Worm (Caenorhabditis elegans) whole organism, young adult: Measurements from ENCODE around the gene sru-11.
"Not testable (repeated sequence)": the region's sequence is repeated elsewhere in the genome, so short reads cannot be mapped to it uniquely, and the experiment has no call there.

Source experiments
- B0035.1 ChIP-seq: sonication (generic microtip); optimal IDR thresholded peaks from 2 replicates; lab custom pipeline; 2016; ENCODE audit warnings: missing genetic modification characterization, mild to moderate bottlenecking, missing compliant biosample characterization, missing genotype, missing genetic modification reagents
- B0336.3 ChIP-seq: fragments of 200-800 bp; sonication (Bioruptor generic); IDR thresholded peaks from 2 replicates; pipeline ENCODE4 v1.3.6; 2022; ENCODE audit warnings: missing genetic modification characterization, missing compliant biosample characterization
- C17E4.6 ChIP-seq: fragments of 200-800 bp; sonication (Bioruptor generic); IDR thresholded peaks from 2 replicates; pipeline ENCODE4 v1.3.6; 2022; ENCODE audit warnings: missing genetic modification reagents, missing genetic modification characterization, missing compliant biosample characterization
- D2030.7 ChIP-seq: fragments of 200-800 bp; sonication (Bioruptor generic); IDR thresholded peaks from 2 replicates; pipeline ENCODE4 v1.3.6; 2022; ENCODE audit warnings: missing genetic modification reagents, missing genetic modification characterization, missing compliant biosample characterization
- F33H1.4 ChIP-seq: fragments of 200-800 bp; sonication (Bioruptor generic); IDR thresholded peaks from 2 replicates; pipeline ENCODE4 v1.3.6; 2022; ENCODE audit warnings: missing genetic modification reagents, missing genetic modification characterization, missing compliant biosample characterization
- F37B4.10 ChIP-seq: fragments of 200-800 bp; sonication (Bioruptor generic); IDR thresholded peaks from 2 replicates; pipeline ENCODE4 v1.3.6; 2022; ENCODE audit warnings: missing genetic modification characterization, missing compliant biosample characterization
- F49E8.2 ChIP-seq: sonication (generic microtip); optimal IDR thresholded peaks from 3 replicates; lab custom pipeline; 2017; ENCODE audit warnings: missing genetic modification characterization, mild to moderate bottlenecking, missing compliant biosample characterization, antibody characterized with exemption, moderate library complexity; ENCODE audit not compliant: insufficient read depth
- F55B11.4 ChIP-seq: sonication (generic microtip); optimal IDR thresholded peaks from 2 replicates; lab custom pipeline; 2016; ENCODE audit warnings: missing compliant biosample characterization, missing genetic modification characterization, borderline replicate concordance; ENCODE audit not compliant: insufficient read depth
- K12H6.12 ChIP-seq: fragments of 200-800 bp; sonication (Bioruptor generic); optimal IDR thresholded peaks from 2 replicates; lab custom pipeline; 2018; ENCODE audit warnings: mild to moderate bottlenecking, missing genetic modification characterization, missing compliant biosample characterization
- Y53F4B.3 ChIP-seq: fragments of 200-800 bp; sonication (Bioruptor generic); IDR thresholded peaks from 2 replicates; pipeline ENCODE4 v1.3.6; 2022; ENCODE audit warnings: missing genetic modification reagents, missing genetic modification characterization, missing compliant biosample characterization
- Y56A3A.18 ChIP-seq: fragments of 200-800 bp; sonication (Bioruptor generic); IDR thresholded peaks from 2 replicates; pipeline ENCODE4 v1.3.6; 2022; ENCODE audit warnings: missing genetic modification reagents, missing genetic modification characterization, missing compliant biosample characterization
- Y95B8A.8 ChIP-seq: fragments of 200-800 bp; sonication (Bioruptor generic); IDR thresholded peaks from 2 replicates; pipeline ENCODE4 v1.3.6; 2022; ENCODE audit warnings: missing genetic modification reagents, missing genetic modification characterization, missing compliant biosample characterization
- ama-1 ChIP-seq, 3 experiments: fragments of 150-350 bp in 1 of 3; sonication (generic microtip) in 2 of 3; optimal IDR thresholded peaks; 2 replicates each; lab custom pipeline; 2014 to 2018; ENCODE audit warnings: missing biosample characterization in 2 of 3, missing genetic modification characterization in 2 of 3, missing genetic modification reagents in 2 of 3
- athp-1 ChIP-seq: sonication (generic microtip); optimal IDR thresholded peaks from 2 replicates; lab custom pipeline; 2017; ENCODE audit warnings: mild to moderate bottlenecking, missing genetic modification characterization, missing compliant biosample characterization
- bed-1 ChIP-seq: fragments of 200-800 bp; sonication (Bioruptor generic); IDR thresholded peaks from 2 replicates; pipeline ENCODE4 v1.3.6; 2022; ENCODE audit warnings: missing genetic modification reagents, missing genetic modification characterization, missing compliant biosample characterization
- bed-2 ChIP-seq: fragments of 200-800 bp; sonication (Bioruptor generic); IDR thresholded peaks from 2 replicates; pipeline ENCODE4 v1.3.6; 2022; ENCODE audit warnings: missing genetic modification reagents, missing genetic modification characterization, missing compliant biosample characterization
- cebp-1 ChIP-seq, 2 experiments: fragments of 200-800 bp in 1 of 2; sonication (Bioruptor generic) in 1 of 2; sonication (generic microtip) in 1 of 2; IDR thresholded peaks in 1 of 2; optimal IDR thresholded peaks in 1 of 2; 2 replicates each; pipeline versions ENCODE4 v1.3.6 to Lab custom; 2017 to 2022; ENCODE audit warnings: missing compliant biosample characterization in 2 of 2, missing genetic modification characterization in 2 of 2, mild to moderate bottlenecking in 1 of 2, missing genetic modification reagents in 1 of 2, moderate library complexity in 1 of 2
- ceh-40 ChIP-seq: fragments of 200-800 bp; sonication (Bioruptor generic); IDR thresholded peaks from 2 replicates; pipeline ENCODE4 v1.3.6; 2022; ENCODE audit warnings: missing genetic modification characterization, missing compliant biosample characterization
- ceh-79 ChIP-seq: sonication (generic microtip); optimal IDR thresholded peaks from 2 replicates; lab custom pipeline; 2017; ENCODE audit warnings: mild to moderate bottlenecking, missing genetic modification characterization, missing compliant biosample characterization
- dpff-1 ChIP-seq: sonication (generic microtip); optimal IDR thresholded peaks from 2 replicates; lab custom pipeline; 2017; ENCODE audit warnings: mild to moderate bottlenecking, missing genetic modification characterization, missing compliant biosample characterization
- egl-18 ChIP-seq: fragments of 200-800 bp; sonication (Bioruptor generic); IDR thresholded peaks from 2 replicates; pipeline ENCODE4 v1.3.6; 2022; ENCODE audit warnings: missing genetic modification reagents, missing genetic modification characterization, missing compliant biosample characterization
- gei-17 ChIP-seq: fragments of 200-800 bp; sonication (Bioruptor generic); optimal IDR thresholded peaks from 2 replicates; lab custom pipeline; 2018; ENCODE audit warnings: mild to moderate bottlenecking, missing genetic modification characterization, missing compliant biosample characterization
- hlh-26 ChIP-seq: fragments of 200-800 bp; sonication (Bioruptor generic); conservative IDR thresholded peaks from 2 replicates; pipeline ENCODE4 v1.3.6; 2022; ENCODE audit warnings: missing genetic modification reagents, missing genetic modification characterization, missing compliant biosample characterization
- hrde-1 ChIP-seq: sonication (generic microtip); optimal IDR thresholded peaks from 2 replicates; lab custom pipeline; 2016; ENCODE audit warnings: missing genetic modification characterization, mild to moderate bottlenecking, missing compliant biosample characterization, moderate library complexity, missing genotype, missing genetic modification reagents, borderline replicate concordance
- lag-1 ChIP-seq: fragments of 200-800 bp; sonication (Bioruptor generic); IDR thresholded peaks from 2 replicates; pipeline ENCODE4 v1.3.6; 2022; ENCODE audit warnings: missing genetic modification reagents, missing genetic modification characterization, missing compliant biosample characterization
- lin-40 ChIP-seq: sonication (generic microtip); optimal IDR thresholded peaks from 2 replicates; lab custom pipeline; 2016; ENCODE audit warnings: missing genetic modification characterization, mild to moderate bottlenecking, missing compliant biosample characterization, missing genotype, missing genetic modification reagents
- lin-54 ChIP-seq: fragments of 200-800 bp; sonication (Bioruptor generic); optimal IDR thresholded peaks from 2 replicates; lab custom pipeline; 2018; ENCODE audit warnings: mild to moderate bottlenecking, missing genetic modification characterization, missing compliant biosample characterization
- lsl-1 ChIP-seq: fragments of 200-800 bp; sonication (Bioruptor generic); optimal IDR thresholded peaks from 2 replicates; lab custom pipeline; 2018; ENCODE audit warnings: mild to moderate bottlenecking, missing genetic modification characterization, moderate library complexity, missing compliant biosample characterization
- madf-3 ChIP-seq: fragments of 200-800 bp; sonication (Bioruptor generic); IDR thresholded peaks from 2 replicates; pipeline ENCODE4 v1.3.6; 2022; ENCODE audit warnings: missing genetic modification reagents, missing genetic modification characterization, missing compliant biosample characterization
- mxl-1 ChIP-seq: sonication (generic microtip); optimal IDR thresholded peaks from 2 replicates; lab custom pipeline; 2016; ENCODE audit warnings: missing genetic modification characterization, missing compliant biosample characterization
- nhr-80 ChIP-seq: sonication (generic microtip); optimal IDR thresholded peaks from 2 replicates; lab custom pipeline; 2016; ENCODE audit warnings: missing genetic modification characterization, missing compliant biosample characterization
- nhr-90 ChIP-seq: sonication (generic microtip); optimal IDR thresholded peaks from 2 replicates; lab custom pipeline; 2016; ENCODE audit warnings: missing genotype, mild to moderate bottlenecking, missing genetic modification characterization, missing compliant biosample characterization
- pbrm-1 ChIP-seq: fragments of 200-800 bp; sonication (Bioruptor generic); IDR thresholded peaks from 2 replicates; pipeline ENCODE4 v1.3.6; 2022; ENCODE audit warnings: missing genetic modification reagents, missing genetic modification characterization, missing compliant biosample characterization
- sea-2 ChIP-seq: fragments of 200-800 bp; sonication (Bioruptor generic); IDR thresholded peaks from 2 replicates; pipeline ENCODE4 v1.3.6; 2022; ENCODE audit warnings: missing genetic modification characterization, missing compliant biosample characterization
- somi-1 ChIP-seq: fragments of 200-800 bp; sonication (Bioruptor generic); optimal IDR thresholded peaks from 2 replicates; lab custom pipeline; 2018; ENCODE audit warnings: mild to moderate bottlenecking, missing genetic modification characterization, missing compliant biosample characterization
- unc-130 ChIP-seq: sonication (generic microtip); optimal IDR thresholded peaks from 2 replicates; lab custom pipeline; 2016; ENCODE audit warnings: missing genetic modification reagents, missing genetic modification characterization, missing compliant biosample characterization
- zim-3 ChIP-seq: sonication (generic microtip); optimal IDR thresholded peaks from 2 replicates; lab custom pipeline; 2017; ENCODE audit warnings: mild to moderate bottlenecking, missing genetic modification characterization, moderate library complexity, missing compliant biosample characterization
- ztf-28 ChIP-seq: fragments of 200-800 bp; sonication (Bioruptor generic); IDR thresholded peaks from 2 replicates; pipeline ENCODE4 v1.3.6; 2022; ENCODE audit warnings: missing genetic modification reagents, missing genetic modification characterization, missing compliant biosample characterization
- ztf-3 ChIP-seq: fragments of 200-800 bp; sonication (Bioruptor generic); optimal IDR thresholded peaks from 2 replicates; lab custom pipeline; 2018; ENCODE audit warnings: mild to moderate bottlenecking, missing genetic modification characterization, missing compliant biosample characterization

sru-11 gene

ce11 chrIV:13575673-13576072 is 9.1 kb upstream of the sru-11 start:
- TF ChIP-seq F49E8.2 (tag; lab: Kevin White, UChicago) (no peak), ceh-40 (GFP tag; lab: Robert Waterston, UW) (no peak), athp-1 (tag; lab: Kevin White, UChicago) (no peak), mxl-1 (no peak), ztf-3 (GFP tag; lab: Kevin White, UChicago) (no peak), ztf-28 (GFP tag; lab: Robert Waterston, UW) (no peak), D2030.7 (no peak), C17E4.6 (no peak), lin-54 (no peak)

- not testable (repeated sequence) for TF ChIP-seq Y95B8A.8 (GFP tag; lab: Robert Waterston, UW); Y56A3A.18 (GFP tag; lab: Robert Waterston, UW); nhr-80
Measured at ce11 chrIV:13578174-13578573, 6.6 kb upstream of the sru-11 start, which contains the start of gene Y45F10B.8. Y45F10B.8 (minus strand) TSS chrIV:13578274.

ce11 chrIV:13578953-13579352 is 5.8 kb upstream of the sru-11 start, which contains the start of gene sru-16:
sru-16 (plus strand) TSS chrIV:13579253.
- not testable (repeated sequence) for TF ChIP-seq F49E8.2 (tag; lab: Kevin White, UChicago); madf-3; B0336.3

ce11 chrIV:13582909-13583308 is 1.8 kb upstream of the sru-11 start, which contains the start of gene sru-12:
sru-12 (plus strand) TSS chrIV:13583209.
- TF ChIP-seq K12H6.12 (tag; lab: Kevin White, UChicago): no peak
- no peak for TF ChIP-seq hlh-26 (GFP tag; lab: Robert Waterston, UW)
- no peak for TF ChIP-seq cebp-1 (GFP tag; IDR thresholded peaks at IDR 0.05; lab: Robert Waterston, UW)
- TF ChIP-seq cebp-1 (tag; optimal IDR thresholded peaks at IDR 0.05; lab: Kevin White, UChicago): no peak
- no peak for TF ChIP-seq pbrm-1
- TF ChIP-seq lsl-1 (GFP tag; lab: Kevin White, UChicago): no peak
- TF ChIP-seq Y53F4B.3 (GFP tag; lab: Robert Waterston, UW): no peak
- TF ChIP-seq B0035.1 (tag; lab: Kevin White, UChicago): no peak
- TF ChIP-seq F55B11.4 (tag; lab: Kevin White, UChicago): no peak
- no peak for TF ChIP-seq egl-18 (GFP tag; lab: Robert Waterston, UW)
- TF ChIP-seq nhr-90 (tag; lab: Kevin White, UChicago): no peak

DNA sequence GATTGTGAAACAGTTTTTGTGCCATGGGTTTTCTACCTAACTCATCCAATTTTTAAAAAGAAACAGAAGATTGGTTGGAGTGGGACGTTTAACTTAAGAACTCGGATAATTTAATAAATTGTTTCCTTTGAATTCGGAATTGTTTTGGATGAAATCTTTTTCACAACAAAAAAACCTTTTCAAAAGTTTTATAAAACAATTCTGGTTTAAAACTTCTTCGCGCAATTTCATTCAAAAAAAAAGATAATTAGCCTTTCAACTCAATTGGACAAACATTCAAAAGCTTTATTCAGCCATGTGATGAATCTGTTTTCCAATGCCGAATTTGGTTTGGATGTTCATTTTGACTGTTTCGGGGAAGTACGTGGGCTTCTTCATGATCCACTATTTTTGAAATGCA is 2.4 kb downstream of the sru-11 start, which contains the start of gene Y45F10B.12:
TSS of gene Y45F10B.12 (plus strand) at position 301 of the 400 bp plus-strand sequence.
- TF ChIP-seq F37B4.10 (no peak), lin-40 (no peak), hrde-1 (no peak), Y53F4B.3 (GFP tag; lab: Robert Waterston, UW) (no peak), unc-130 (GFP tag; lab: Kevin White, UChicago) (no peak), zim-3 (tag; lab: Kevin White, UChicago) (no peak), mxl-1 (no peak), egl-18 (GFP tag; lab: Robert Waterston, UW) (no peak), bed-2 (GFP tag; lab: Robert Waterston, UW) (no peak), ama-1 (optimal IDR thresholded peaks at IDR 0.05; lab: Kevin White, UChicago) (no peak), ama-1 (GFP tag; optimal IDR thresholded peaks at IDR 0.05; lab: Kevin White, UChicago) (no peak), lag-1 (GFP tag; lab: Robert Waterston, UW) (no peak), dpff-1 (tag; lab: Kevin White, UChicago) (no peak), sea-2 (GFP tag; lab: Robert Waterston, UW) (no peak), somi-1 (GFP tag; lab: Kevin White, UChicago) (no peak), bed-1 (GFP tag; lab: Robert Waterston, UW) (no peak), ceh-79 (no peak), F33H1.4 (no peak), gei-17 (GFP tag; lab: Kevin White, UChicago) (no peak)
